Worm (Caenorhabditis elegans) whole organism, L4 larva: ENCODE measurements around the gene acl-4.

Source experiments
- F10B5.3 ChIP-seq: sonication (generic microtip); optimal IDR thresholded peaks from 2 replicates; lab custom pipeline; 2016; ENCODE audit warnings: mild to moderate bottlenecking, missing genetic modification characterization, missing compliant biosample characterization
- aha-1 ChIP-seq: fragments of 150-350 bp; peaks from one replicate; lab custom pipeline; 2014; ENCODE audit warnings: missing biosample characterization, missing genetic modification characterization
- ceh-28 ChIP-seq: fragments of 150-350 bp; optimal IDR thresholded peaks from 2 replicates; lab custom pipeline; 2014; ENCODE audit warnings: missing biosample characterization, missing genetic modification reagents, missing genetic modification characterization
- ceh-62 ChIP-seq: sonication (generic microtip); optimal IDR thresholded peaks from 2 replicates; lab custom pipeline; 2017; ENCODE audit warnings: missing biosample characterization, missing genetic modification characterization
- ceh-82 ChIP-seq: sonication (generic microtip); optimal IDR thresholded peaks from 2 replicates; lab custom pipeline; 2017; ENCODE audit warnings: missing biosample characterization, missing genetic modification characterization
- cey-2 ChIP-seq: sonication (generic microtip); optimal IDR thresholded peaks from 3 replicates; lab custom pipeline; 2017; ENCODE audit warnings: missing genetic modification characterization, mild to moderate bottlenecking, missing compliant biosample characterization, antibody characterized with exemption, borderline replicate concordance; ENCODE audit not compliant: insufficient read depth
- daf-16 ChIP-seq, 3 experiments: sonication (generic microtip); optimal IDR thresholded peaks; 2 replicates each; lab custom pipeline; 2016 to 2017; ENCODE audit warnings: missing genetic modification characterization in 3 of 3, missing genetic modification reagents in 3 of 3, mild to moderate bottlenecking in 2 of 3, missing compliant biosample characterization in 2 of 3, missing biosample characterization in 1 of 3, moderate library complexity in 1 of 3
- daf-8 ChIP-seq: fragments of 200-800 bp; sonication (Bioruptor generic); IDR thresholded peaks from 2 replicates; pipeline ENCODE4 v1.3.6; 2022; ENCODE audit warnings: missing genetic modification characterization, missing compliant biosample characterization
- dmd-6 ChIP-seq: fragments of 200-800 bp; sonication (Bioruptor generic); IDR thresholded peaks from 2 replicates; pipeline ENCODE4 v1.3.6; 2022; ENCODE audit warnings: missing genetic modification reagents, missing genetic modification characterization, missing compliant biosample characterization
- dve-1 ChIP-seq: sonication (generic microtip); optimal IDR thresholded peaks from 2 replicates; lab custom pipeline; 2017; ENCODE audit warnings: antibody characterized with exemption, mild to moderate bottlenecking, missing genetic modification characterization, missing compliant biosample characterization; ENCODE audit not compliant: insufficient read depth
- egl-27 ChIP-seq: sonication (generic microtip); optimal IDR thresholded peaks from 3 replicates; lab custom pipeline; 2017; ENCODE audit warnings: missing biosample characterization, missing genetic modification reagents, missing genetic modification characterization
- fkh-10 ChIP-seq: fragments of 150-350 bp; optimal IDR thresholded peaks from 2 replicates; lab custom pipeline; 2014; ENCODE audit warnings: missing biosample characterization, missing genetic modification reagents, missing genetic modification characterization
- hlh-11 ChIP-seq: fragments of 200-800 bp; sonication (Bioruptor generic); optimal IDR thresholded peaks from 2 replicates; lab custom pipeline; 2018; ENCODE audit warnings: mild to moderate bottlenecking, missing genetic modification characterization, missing compliant biosample characterization
- hlh-30 ChIP-seq: sonication (generic microtip); optimal IDR thresholded peaks from 2 replicates; lab custom pipeline; 2017; ENCODE audit warnings: antibody characterized with exemption, mild to moderate bottlenecking, missing genetic modification characterization, missing compliant biosample characterization; ENCODE audit not compliant: insufficient read depth
- jun-1 ChIP-seq: fragments of 150-350 bp; optimal IDR thresholded peaks from 2 replicates; lab custom pipeline; 2014; ENCODE audit warnings: missing biosample characterization, missing genetic modification reagents, missing genetic modification characterization
- lin-1 ChIP-seq: fragments of 200-800 bp; sonication (Bioruptor generic); IDR thresholded peaks from 2 replicates; pipeline ENCODE4 v1.3.6; 2022; ENCODE audit warnings: missing genetic modification reagents, missing genetic modification characterization, missing compliant biosample characterization
- lir-3 ChIP-seq: sonication (generic microtip); optimal IDR thresholded peaks from 2 replicates; lab custom pipeline; 2016; ENCODE audit warnings: mild to moderate bottlenecking, missing genetic modification characterization, missing compliant biosample characterization
- lsy-2 ChIP-seq, 2 experiments: fragments of 150-350 bp in 1 of 2; sonication (generic microtip) in 1 of 2; optimal IDR thresholded peaks; 2 replicates each; lab custom pipeline; 2014 to 2017; ENCODE audit warnings: missing biosample characterization in 2 of 2, missing genetic modification characterization in 2 of 2
- madf-9 ChIP-seq: fragments of 200-800 bp; sonication (Bioruptor generic); conservative IDR thresholded peaks from 2 replicates; pipeline ENCODE4 v1.3.6; 2022; ENCODE audit warnings: missing genetic modification reagents, missing genetic modification characterization, missing compliant biosample characterization
- mdt-29 ChIP-seq: fragments of 200-800 bp; sonication (Bioruptor generic); IDR thresholded peaks from 2 replicates; pipeline ENCODE4 v1.3.6; 2022; ENCODE audit warnings: missing genetic modification reagents, missing genetic modification characterization, missing compliant biosample characterization
- mxl-3 ChIP-seq: fragments of 200-800 bp; sonication (Bioruptor generic); optimal IDR thresholded peaks from 2 replicates; lab custom pipeline; 2018; ENCODE audit warnings: mild to moderate bottlenecking, missing genetic modification characterization, missing compliant biosample characterization
- nhr-111 ChIP-seq: fragments of 200-800 bp; sonication (Bioruptor generic); optimal IDR thresholded peaks from 2 replicates; lab custom pipeline; 2018; ENCODE audit warnings: mild to moderate bottlenecking, missing genetic modification characterization, missing compliant biosample characterization
- nhr-42 ChIP-seq: fragments of 200-800 bp; sonication (Bioruptor generic); IDR thresholded peaks from 2 replicates; pipeline ENCODE4 v1.3.6; 2022; ENCODE audit warnings: missing genetic modification characterization, missing compliant biosample characterization
- pqm-1 ChIP-seq: sonication (generic microtip); optimal IDR thresholded peaks from 2 replicates; lab custom pipeline; 2017; ENCODE audit warnings: missing biosample characterization, missing genetic modification characterization
- skn-1 ChIP-seq: fragments of 150-350 bp; optimal IDR thresholded peaks from 2 replicates; lab custom pipeline; 2014; ENCODE audit warnings: missing biosample characterization, missing genetic modification characterization
- snpc-4 ChIP-seq: fragments of 150-350 bp; optimal IDR thresholded peaks from 2 replicates; lab custom pipeline; 2014; ENCODE audit warnings: missing biosample characterization, missing genetic modification characterization
- unc-62 ChIP-seq, 3 experiments: fragments of 150-350 bp in 1 of 3; sonication (generic microtip); optimal IDR thresholded peaks in 2 of 3; peaks in 1 of 3; 1 replicate in 1 of 3; 2 replicates in 2 of 3; lab custom pipeline; 2014 to 2017; ENCODE audit warnings: missing biosample characterization in 3 of 3, missing genetic modification characterization in 3 of 3, missing genetic modification reagents in 3 of 3, missing genotype in 1 of 3
- zfp-3 ChIP-seq: fragments of 200-800 bp; sonication (Bioruptor generic); conservative IDR thresholded peaks from 2 replicates; pipeline ENCODE4 v1.3.6; 2022; ENCODE audit warnings: missing genetic modification reagents, missing genetic modification characterization, missing compliant biosample characterization
- zip-11 ChIP-seq: fragments of 200-800 bp; sonication (Bioruptor generic); IDR thresholded peaks from 2 replicates; pipeline ENCODE4 v1.3.6; 2022; ENCODE audit warnings: missing genetic modification characterization, missing compliant biosample characterization
- zip-2 ChIP-seq: fragments of 150-350 bp; optimal IDR thresholded peaks from 2 replicates; lab custom pipeline; 2014; ENCODE audit warnings: missing biosample characterization, missing genetic modification characterization

Gene acl-4

DNA sequence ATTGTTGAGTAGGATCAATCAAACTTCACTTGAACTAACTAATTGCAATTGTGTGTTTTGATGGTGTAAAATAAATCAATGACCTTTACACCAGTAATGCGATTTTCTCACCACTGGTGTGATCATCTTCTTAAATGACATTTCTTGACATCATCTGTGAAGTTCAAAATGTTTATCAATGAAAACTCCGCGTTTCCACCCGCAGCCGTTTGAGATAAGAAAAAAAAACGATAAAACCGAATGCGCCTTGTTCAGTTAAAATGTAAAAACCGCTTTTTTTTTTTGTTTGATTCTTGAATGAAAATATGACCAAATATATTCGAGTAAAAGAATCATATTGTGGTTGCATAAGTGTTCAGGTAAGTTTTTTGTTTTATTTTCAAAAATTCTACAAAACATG, 18.6 kb downstream of the acl-4 start, which contains the start of gene Y102A11A.1:
Y102A11A.1 (plus strand) TSS at position 223 of the 400 bp plus-strand sequence.
- TF ChIP-seq jun-1 (tag; lab: Kevin White, UChicago) (no peak), dve-1 (tag; lab: Kevin White, UChicago) (peak; percentile 21), aha-1 (tag; lab: Kevin White, UChicago) (no peak), hlh-11 (tag; lab: Kevin White, UChicago) (no peak), daf-16 (GFP tag; optimal IDR thresholded peaks at IDR 0.05; lab: Kevin White, UChicago) (no peak), daf-16 (tag; optimal IDR thresholded peaks at IDR 0.05; lab: Kevin White, UChicago) (peak; percentile 56), madf-9 (GFP tag; lab: Robert Waterston, UW) (no peak), daf-8 (GFP tag; lab: Robert Waterston, UW) (no peak), mdt-29 (GFP tag; lab: Robert Waterston, UW) (no peak), hlh-30 (tag; lab: Kevin White, UChicago) (no peak), skn-1 (tag; lab: Kevin White, UChicago) (no peak), zip-2 (tag; lab: Kevin White, UChicago) (no peak), ceh-62 (tag; lab: Kevin White, UChicago) (no peak), nhr-42 (GFP tag; lab: Robert Waterston, UW) (no peak), pqm-1 (tag; lab: Kevin White, UChicago) (peak; percentile 64), snpc-4 (no peak), zip-11 (GFP tag; lab: Robert Waterston, UW) (no peak), ceh-28 (tag; lab: Kevin White, UChicago) (no peak), lir-3 (no peak), dmd-6 (peak; percentile 16; the same call in 1 of the 2 replicates), mxl-3 (GFP tag; lab: Kevin White, UChicago) (no peak), F10B5.3 (tag; lab: Kevin White, UChicago) (no peak), zfp-3 (GFP tag; lab: Robert Waterston, UW) (no peak), cey-2 (tag; lab: Kevin White, UChicago) (no peak), egl-27 (tag; lab: Kevin White, UChicago) (no peak), lsy-2 (tag; optimal IDR thresholded peaks at IDR 0.05; lab: Kevin White, UChicago) (no peak), ceh-82 (tag; lab: Kevin White, UChicago) (no peak)

DNA sequence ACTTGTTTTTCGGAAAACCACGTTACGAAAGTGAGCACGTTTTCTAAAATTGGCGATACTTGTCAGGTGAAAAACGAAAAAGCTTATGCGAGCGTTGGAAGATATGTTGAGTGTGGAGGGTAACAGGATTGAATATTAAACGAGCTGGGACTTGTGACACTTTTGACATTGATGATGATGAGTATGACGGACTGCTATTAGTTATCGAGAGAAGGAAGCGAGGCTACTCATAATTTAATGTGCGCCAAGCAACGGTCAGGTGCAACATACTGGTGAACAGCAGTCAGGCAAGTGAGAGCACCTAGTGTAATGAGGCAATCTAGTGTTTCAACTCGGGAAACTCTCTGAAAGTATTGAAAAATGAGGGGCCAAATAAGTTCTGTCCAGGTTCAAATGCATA, 20.0 kb downstream of the acl-4 start:
- TF ChIP-seq skn-1 (tag; lab: Kevin White, UChicago), result no peak
- TF ChIP-seq unc-62 (GFP tag; optimal IDR thresholded peaks at IDR 0.05 in 1 of 2; lab: Kevin White, UChicago), result peak in 1 of 2 experiments; percentile 96
- no peak for TF ChIP-seq unc-62 (tag; optimal IDR thresholded peaks at IDR 0.05; lab: Kevin White, UChicago)
- TF ChIP-seq, all 104 proteins: peak for 1

DNA sequence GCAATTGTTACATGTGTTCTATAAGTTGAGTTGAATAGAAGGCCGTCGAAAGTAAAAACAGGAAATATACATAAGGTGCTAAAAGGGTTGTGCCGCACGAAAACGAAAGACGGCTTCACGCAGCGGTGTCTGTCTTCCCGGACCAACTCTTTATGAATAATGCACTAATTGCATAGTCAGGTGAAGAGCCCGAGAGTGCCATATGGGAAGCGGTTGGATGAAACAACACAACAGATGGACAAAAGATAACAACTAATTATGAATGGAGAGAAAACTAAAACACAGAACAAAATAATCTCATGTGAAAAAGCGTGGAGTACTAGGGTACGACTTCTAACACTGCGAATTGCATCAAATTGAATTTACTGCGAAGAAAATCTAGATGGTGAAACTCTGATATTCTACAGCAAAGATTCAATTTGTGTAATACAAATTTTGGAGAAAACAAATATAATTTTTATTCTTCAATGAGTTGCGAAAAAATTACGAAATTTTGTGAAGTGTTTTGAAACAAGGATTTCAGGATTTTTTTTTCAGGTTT, 21.3 kb downstream of the acl-4 start:
- TF ChIP-seq zfp-3 (GFP tag; lab: Robert Waterston, UW) (no peak), fkh-10 (GFP tag; lab: Kevin White, UChicago) (peak; percentile 28)

DNA sequence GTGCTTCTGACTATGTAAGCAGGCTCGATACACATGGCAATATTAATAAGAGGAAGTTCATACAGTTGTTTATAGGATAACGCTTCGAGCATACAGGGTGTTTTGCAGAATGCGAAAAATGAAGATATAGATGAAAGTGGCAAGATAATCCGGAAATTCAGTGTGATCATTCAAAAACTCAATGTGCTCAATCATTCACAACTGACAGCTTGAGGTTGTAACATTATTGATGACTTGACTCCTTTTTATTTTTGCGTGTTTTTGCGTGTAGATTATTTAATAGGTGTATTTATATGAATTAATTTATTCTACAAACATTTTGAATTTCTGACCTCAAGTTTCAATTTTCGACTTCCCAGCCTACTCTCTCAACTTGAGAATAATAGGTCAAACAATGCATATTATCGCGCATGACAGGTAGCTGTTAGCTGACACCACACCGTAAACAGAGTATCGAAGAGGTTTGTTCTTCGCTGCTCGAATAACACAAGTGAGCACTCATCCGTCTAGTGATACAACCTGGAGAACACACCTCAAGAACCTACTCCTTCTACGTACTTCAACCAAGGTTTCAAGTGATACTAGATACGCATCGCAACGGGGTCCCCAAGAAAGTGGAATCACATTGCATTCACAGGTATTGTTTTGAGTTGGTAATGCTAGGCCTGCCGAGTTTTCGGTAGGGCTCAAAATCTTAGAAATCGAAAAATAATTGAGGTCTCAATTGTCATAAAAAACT, 22.9 kb downstream of the acl-4 start:
- TF ChIP-seq unc-62 (GFP tag; optimal IDR thresholded peaks at IDR 0.05 in 1 of 2; lab: Kevin White, UChicago) (peak in 1 of 2 experiments; percentile 88), unc-62 (tag; optimal IDR thresholded peaks at IDR 0.05; lab: Kevin White, UChicago) (no peak), aha-1 (tag; lab: Kevin White, UChicago) (peak; percentile 53), lin-1 (GFP tag; lab: Robert Waterston, UW) (no peak), nhr-111 (GFP tag; lab: Kevin White, UChicago) (no peak)
- TF ChIP-seq, all 104 proteins: peak for 2
